Worm (Caenorhabditis elegans) whole organism, L4 larva: ENCODE data around the gene dpf-2.

Experiments used
- F37D6.2 ChIP-seq: sonication (generic microtip); optimal IDR thresholded peaks from 2 replicates; lab custom pipeline; 2016; ENCODE audit warnings: mild to moderate bottlenecking, missing genetic modification characterization, missing compliant biosample characterization
- F44E2.7 ChIP-seq: fragments of 200-800 bp; sonication (Bioruptor generic); IDR thresholded peaks from 2 replicates; pipeline ENCODE4 v2.1.2; 2022; ENCODE audit warnings: missing genetic modification characterization, missing compliant biosample characterization
- T20F7.1 ChIP-seq: fragments of 200-800 bp; sonication (Bioruptor generic); optimal IDR thresholded peaks from 2 replicates; lab custom pipeline; 2018; ENCODE audit warnings: mild to moderate bottlenecking, missing genetic modification characterization, missing compliant biosample characterization
- T26A8.4 ChIP-seq: fragments of 200-800 bp; sonication (Bioruptor generic); IDR thresholded peaks from 2 replicates; pipeline ENCODE4 v1.3.6; 2022; ENCODE audit warnings: missing genetic modification characterization, missing compliant biosample characterization
- Y75B8A.6 ChIP-seq: fragments of 200-800 bp; sonication (Bioruptor generic); IDR thresholded peaks from 2 replicates; pipeline ENCODE4 v1.3.6; 2022; ENCODE audit warnings: missing genetic modification reagents, missing genetic modification characterization, missing compliant biosample characterization
- ZK546.5 ChIP-seq, 2 experiments: sonication (generic microtip); optimal IDR thresholded peaks; 2 replicates each; lab custom pipeline; 2017; ENCODE audit warnings: missing biosample characterization in 2 of 2, missing genetic modification characterization in 2 of 2
- aha-1 ChIP-seq: fragments of 150-350 bp; peaks from one replicate; lab custom pipeline; 2014; ENCODE audit warnings: missing biosample characterization, missing genetic modification characterization
- ama-1 ChIP-seq: fragments of 150-350 bp; optimal IDR thresholded peaks from 2 replicates; lab custom pipeline; 2014; ENCODE audit warnings: inconsistent platforms, mixed read lengths
- ceh-32 ChIP-seq: sonication (generic microtip); optimal IDR thresholded peaks from 2 replicates; lab custom pipeline; 2016; ENCODE audit warnings: mild to moderate bottlenecking, missing genetic modification characterization, missing compliant biosample characterization; ENCODE audit not compliant: poor library complexity
- ces-1 ChIP-seq: fragments of 150-350 bp; sonication (generic microtip); optimal IDR thresholded peaks from 4 replicates; lab custom pipeline; 2014; ENCODE audit warnings: missing biosample characterization, missing genetic modification reagents, missing genetic modification characterization
- ctbp-1 ChIP-seq: fragments of 200-800 bp; sonication (Bioruptor generic); IDR thresholded peaks from 2 replicates; pipeline ENCODE4 v1.3.6; 2022; ENCODE audit warnings: missing genetic modification reagents, missing genetic modification characterization, missing compliant biosample characterization
- daf-16 ChIP-seq, 3 experiments: sonication (generic microtip); optimal IDR thresholded peaks; 2 replicates each; lab custom pipeline; 2016 to 2017; ENCODE audit warnings: missing genetic modification characterization in 3 of 3, missing genetic modification reagents in 3 of 3, mild to moderate bottlenecking in 2 of 3, missing compliant biosample characterization in 2 of 3, missing biosample characterization in 1 of 3, moderate library complexity in 1 of 3
- duxl-1 ChIP-seq: sonication (generic microtip); optimal IDR thresholded peaks from 2 replicates; lab custom pipeline; 2016; ENCODE audit warnings: mild to moderate bottlenecking, missing genetic modification characterization, moderate library complexity, missing compliant biosample characterization; ENCODE audit not compliant: poor library complexity
- egl-43 ChIP-seq: fragments of 200-800 bp; sonication (Bioruptor generic); IDR thresholded peaks from 2 replicates; pipeline ENCODE4 v1.3.6; 2022; ENCODE audit warnings: missing genetic modification reagents, missing genetic modification characterization, missing compliant biosample characterization
- gei-8 ChIP-seq: fragments of 200-800 bp; sonication (Bioruptor generic); optimal IDR thresholded peaks from 2 replicates; lab custom pipeline; 2018; ENCODE audit warnings: mild to moderate bottlenecking, missing genetic modification characterization, missing compliant biosample characterization
- hif-1 ChIP-seq, 2 experiments: sonication (generic microtip); optimal IDR thresholded peaks; 2 replicates each; lab custom pipeline; 2016 to 2017; ENCODE audit warnings: missing compliant biosample characterization in 2 of 2, missing genetic modification characterization in 2 of 2, missing genetic modification reagents in 2 of 2, missing genotype in 2 of 2, mild to moderate bottlenecking in 1 of 2
- hlh-11 ChIP-seq: fragments of 200-800 bp; sonication (Bioruptor generic); optimal IDR thresholded peaks from 2 replicates; lab custom pipeline; 2018; ENCODE audit warnings: mild to moderate bottlenecking, missing genetic modification characterization, missing compliant biosample characterization
- hlh-30 ChIP-seq: sonication (generic microtip); optimal IDR thresholded peaks from 2 replicates; lab custom pipeline; 2017; ENCODE audit warnings: antibody characterized with exemption, mild to moderate bottlenecking, missing genetic modification characterization, missing compliant biosample characterization; ENCODE audit not compliant: insufficient read depth
- lim-7 ChIP-seq: fragments of 200-800 bp; sonication (Bioruptor generic); IDR thresholded peaks from 2 replicates; pipeline ENCODE4 v1.3.6; 2022; ENCODE audit warnings: missing genetic modification characterization, missing compliant biosample characterization
- lin-15B ChIP-seq: fragments of 150-350 bp; sonication (generic microtip); optimal IDR thresholded peaks from 3 replicates; lab custom pipeline; 2014; ENCODE audit warnings: missing biosample characterization, missing genetic modification characterization
- lin-39 ChIP-seq: fragments of 150-350 bp; optimal IDR thresholded peaks from 2 replicates; lab custom pipeline; 2014; ENCODE audit warnings: missing biosample characterization, missing genetic modification reagents, missing genetic modification characterization
- lir-3 ChIP-seq: sonication (generic microtip); optimal IDR thresholded peaks from 2 replicates; lab custom pipeline; 2016; ENCODE audit warnings: mild to moderate bottlenecking, missing genetic modification characterization, missing compliant biosample characterization
- lsy-2 ChIP-seq, 2 experiments: fragments of 150-350 bp in 1 of 2; sonication (generic microtip) in 1 of 2; optimal IDR thresholded peaks; 2 replicates each; lab custom pipeline; 2014 to 2017; ENCODE audit warnings: missing biosample characterization in 2 of 2, missing genetic modification characterization in 2 of 2
- mdl-1 ChIP-seq, 2 experiments: fragments of 150-350 bp in 1 of 2; sonication (generic microtip) in 1 of 2; optimal IDR thresholded peaks; 2 replicates each; lab custom pipeline; 2014 to 2017; ENCODE audit warnings: missing biosample characterization in 2 of 2, missing genetic modification characterization in 2 of 2
- mdt-29 ChIP-seq: fragments of 200-800 bp; sonication (Bioruptor generic); IDR thresholded peaks from 2 replicates; pipeline ENCODE4 v1.3.6; 2022; ENCODE audit warnings: missing genetic modification reagents, missing genetic modification characterization, missing compliant biosample characterization
- mes-2 ChIP-seq: sonication (generic microtip); optimal IDR thresholded peaks from 2 replicates; lab custom pipeline; 2016; ENCODE audit warnings: missing genotype, mild to moderate bottlenecking, missing genetic modification characterization, missing compliant biosample characterization; ENCODE audit not compliant: poor library complexity, severe bottlenecking
- mxl-2 ChIP-seq: fragments of 200-800 bp; sonication (Bioruptor generic); conservative IDR thresholded peaks from 2 replicates; pipeline ENCODE4 v1.3.6; 2022; ENCODE audit warnings: missing genetic modification reagents, missing genetic modification characterization, missing compliant biosample characterization
- nhr-102 ChIP-seq: sonication (generic microtip); optimal IDR thresholded peaks from 2 replicates; lab custom pipeline; 2016; ENCODE audit warnings: mild to moderate bottlenecking, missing genetic modification characterization, moderate library complexity, missing compliant biosample characterization
- nhr-111 ChIP-seq: fragments of 200-800 bp; sonication (Bioruptor generic); optimal IDR thresholded peaks from 2 replicates; lab custom pipeline; 2018; ENCODE audit warnings: mild to moderate bottlenecking, missing genetic modification characterization, missing compliant biosample characterization
- nhr-237 ChIP-seq: sonication (generic microtip); optimal IDR thresholded peaks from 2 replicates; lab custom pipeline; 2017; ENCODE audit warnings: missing biosample characterization, missing genetic modification characterization
- nhr-25 ChIP-seq: sonication (generic microtip); optimal IDR thresholded peaks from 2 replicates; lab custom pipeline; 2017; ENCODE audit warnings: missing genetic modification characterization, mild to moderate bottlenecking, missing compliant biosample characterization, antibody characterized with exemption, moderate library complexity, borderline replicate concordance; ENCODE audit not compliant: insufficient read depth
- nhr-42 ChIP-seq: fragments of 200-800 bp; sonication (Bioruptor generic); IDR thresholded peaks from 2 replicates; pipeline ENCODE4 v1.3.6; 2022; ENCODE audit warnings: missing genetic modification characterization, missing compliant biosample characterization
- nhr-48 ChIP-seq: sonication (generic microtip); optimal IDR thresholded peaks from 2 replicates; lab custom pipeline; 2016; ENCODE audit warnings: mild to moderate bottlenecking, missing genetic modification characterization, missing compliant biosample characterization
- pqm-1 ChIP-seq: sonication (generic microtip); optimal IDR thresholded peaks from 2 replicates; lab custom pipeline; 2017; ENCODE audit warnings: missing biosample characterization, missing genetic modification characterization
- saeg-2 ChIP-seq: fragments of 200-800 bp; sonication (Bioruptor generic); IDR thresholded peaks from 2 replicates; pipeline ENCODE4 v1.3.6; 2022; ENCODE audit warnings: missing genetic modification reagents, missing genetic modification characterization, missing compliant biosample characterization
- sdz-12 ChIP-seq: fragments of 200-800 bp; sonication (Bioruptor generic); optimal IDR thresholded peaks from 2 replicates; lab custom pipeline; 2018; ENCODE audit warnings: mild to moderate bottlenecking, missing genetic modification characterization, missing compliant biosample characterization
- set-16 ChIP-seq: fragments of 200-800 bp; sonication (Bioruptor generic); IDR thresholded peaks from 2 replicates; pipeline ENCODE4 v1.3.6; 2022; ENCODE audit warnings: missing genetic modification reagents, missing genetic modification characterization, missing compliant biosample characterization
- snpc-1.2 ChIP-seq: fragments of 200-800 bp; sonication (Bioruptor generic); IDR thresholded peaks from 2 replicates; pipeline ENCODE4 v1.3.6; 2022; ENCODE audit warnings: missing genetic modification reagents, missing genetic modification characterization, missing compliant biosample characterization
- spr-1 ChIP-seq: sonication (generic microtip); optimal IDR thresholded peaks from 2 replicates; lab custom pipeline; 2016; ENCODE audit warnings: mild to moderate bottlenecking, missing genetic modification characterization, missing compliant biosample characterization
- tag-97 ChIP-seq: fragments of 200-800 bp; sonication (Bioruptor generic); IDR thresholded peaks from 2 replicates; pipeline ENCODE4 v1.3.6; 2022; ENCODE audit warnings: missing genetic modification characterization, missing compliant biosample characterization
- tra-1 ChIP-seq: fragments of 200-800 bp; sonication (Bioruptor generic); IDR thresholded peaks from 2 replicates; pipeline ENCODE4 v1.3.6; 2022; ENCODE audit warnings: missing genetic modification reagents, missing genetic modification characterization, missing compliant biosample characterization
- unc-62 ChIP-seq, 3 experiments: fragments of 150-350 bp in 1 of 3; sonication (generic microtip); optimal IDR thresholded peaks in 2 of 3; peaks in 1 of 3; 1 replicate in 1 of 3; 2 replicates in 2 of 3; lab custom pipeline; 2014 to 2017; ENCODE audit warnings: missing biosample characterization in 3 of 3, missing genetic modification characterization in 3 of 3, missing genetic modification reagents in 3 of 3, missing genotype in 1 of 3
- zag-1 ChIP-seq: fragments of 150-350 bp; optimal IDR thresholded peaks from 2 replicates; lab custom pipeline; 2014; ENCODE audit warnings: missing biosample characterization, missing genetic modification characterization
- zfp-3 ChIP-seq: fragments of 200-800 bp; sonication (Bioruptor generic); conservative IDR thresholded peaks from 2 replicates; pipeline ENCODE4 v1.3.6; 2022; ENCODE audit warnings: missing genetic modification reagents, missing genetic modification characterization, missing compliant biosample characterization
- ztf-11 ChIP-seq: fragments of 150-350 bp; optimal IDR thresholded peaks from 2 replicates; lab custom pipeline; 2014; ENCODE audit warnings: missing biosample characterization, missing genetic modification characterization

dpf-2 gene

ce11 chrX:14813398-14813797 lies 18.2 kb upstream of the dpf-2 start (continued):
- TF ChIP-seq mdl-1 (tag; optimal IDR thresholded peaks at IDR 0.05; lab: Kevin White, UChicago) (peak; percentile 71 to 84), ceh-32 (tag; lab: Kevin White, UChicago) (no peak), zag-1 (tag; lab: Kevin White, UChicago) (no peak), gei-8 (no peak), unc-62 (GFP tag; optimal IDR thresholded peaks at IDR 0.05 in 1 of 2; lab: Kevin White, UChicago) (peak in 1 of 2 experiments; percentile 86), unc-62 (tag; optimal IDR thresholded peaks at IDR 0.05; lab: Kevin White, UChicago) (no peak), lin-15B (tag; lab: Kevin White, UChicago) (no peak), mes-2 (tag; lab: Kevin White, UChicago) (peak; percentile 83), set-16 (no peak), lin-39 (tag; lab: Kevin White, UChicago) (no peak), ces-1 (GFP tag; lab: Kevin White, UChicago) (no peak), ctbp-1 (GFP tag; lab: Robert Waterston, UW) (no peak), ama-1 (lab: Kevin White, UChicago) (no peak), nhr-237 (no peak), T20F7.1 (GFP tag; lab: Kevin White, UChicago) (peak; percentile 77), tra-1 (GFP tag; lab: Robert Waterston, UW) (0 out of 2 replicates have a peak, but pooled peaks have one; percentile 12), ztf-11 (tag; lab: Kevin White, UChicago) (no peak)

DNA sequence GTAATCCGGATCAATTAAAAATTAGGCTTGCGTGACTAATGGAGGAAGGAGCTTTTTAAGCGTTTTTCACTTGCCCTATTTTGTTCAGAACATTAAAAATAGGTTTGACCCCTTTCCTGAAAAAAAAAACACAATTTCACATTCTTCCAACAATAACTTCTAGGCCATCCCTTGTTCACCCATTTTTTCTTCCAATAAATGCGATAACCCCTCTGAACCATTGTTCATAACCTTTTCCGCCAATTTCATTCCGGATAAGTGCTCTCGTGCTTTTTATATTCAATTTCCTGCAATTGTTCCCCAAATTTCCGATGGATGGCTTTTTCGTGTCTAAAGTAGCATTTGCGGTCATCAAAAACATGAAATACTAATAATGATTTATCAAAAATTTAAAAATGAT lies 16.2 kb upstream of the dpf-2 start:
- TF ChIP-seq mdl-1 (tag; optimal IDR thresholded peaks at IDR 0.05; lab: Kevin White, UChicago): no peak
- TF ChIP-seq daf-16 (GFP tag; optimal IDR thresholded peaks at IDR 0.05; lab: Kevin White, UChicago): no peak
- TF ChIP-seq daf-16 (tag; optimal IDR thresholded peaks at IDR 0.05; lab: Kevin White, UChicago): peak; percentile 16
- TF ChIP-seq saeg-2 (GFP tag; lab: Robert Waterston, UW): 0 out of 2 replicates have a peak, but pooled peaks have one; percentile 43
- 0 out of 2 replicates have a peak, but pooled peaks have one; percentile 23 for TF ChIP-seq tag-97
- TF ChIP-seq lir-3 (tag; lab: Kevin White, UChicago): peak; percentile 10
- TF ChIP-seq spr-1 (tag; lab: Kevin White, UChicago): peak; percentile 34
- TF ChIP-seq sdz-12: peak; percentile 35
- TF ChIP-seq aha-1 (tag; lab: Kevin White, UChicago): peak; percentile 50
- TF ChIP-seq egl-43 (GFP tag; lab: Robert Waterston, UW): peak; percentile 39; the same call in 1 of the 2 replicates
- no peak for TF ChIP-seq mdt-29 (GFP tag; lab: Robert Waterston, UW)
- no peak for TF ChIP-seq ctbp-1 (GFP tag; lab: Robert Waterston, UW)
- no peak for TF ChIP-seq ZK546.5 (tag; optimal IDR thresholded peaks at IDR 0.05; lab: Kevin White, UChicago)
- peak; percentile 60 for TF ChIP-seq nhr-102 (tag; lab: Kevin White, UChicago)
- 0 out of 2 replicates have a peak, but pooled peaks have one; percentile 26 for TF ChIP-seq F44E2.7 (GFP tag; lab: Robert Waterston, UW)
- no peak for TF ChIP-seq F37D6.2 (tag; lab: Kevin White, UChicago)
- no peak for TF ChIP-seq hif-1 (tag; optimal IDR thresholded peaks at IDR 0.05; lab: Kevin White, UChicago)
- TF ChIP-seq hlh-30 (tag; lab: Kevin White, UChicago): peak; percentile 29
- peak; percentile 61; the same call in 1 of the 2 replicates for TF ChIP-seq zfp-3 (GFP tag; lab: Robert Waterston, UW)
- TF ChIP-seq nhr-111 (GFP tag; lab: Kevin White, UChicago): no peak
- peak; percentile 64 for TF ChIP-seq Y75B8A.6
- no peak for TF ChIP-seq nhr-42 (GFP tag; lab: Robert Waterston, UW)
- TF ChIP-seq snpc-1.2 (GFP tag; lab: Robert Waterston, UW): no peak
- TF ChIP-seq duxl-1 (tag; lab: Kevin White, UChicago): no peak
- no peak for TF ChIP-seq pqm-1 (tag; lab: Kevin White, UChicago)
- no peak for TF ChIP-seq mxl-2 (GFP tag; lab: Robert Waterston, UW)
- TF ChIP-seq hlh-11 (tag; lab: Kevin White, UChicago): peak; percentile 7
- peak; percentile 11 for TF ChIP-seq nhr-25 (tag; lab: Kevin White, UChicago)
- peak in 1 of 2 experiments; percentile 15 for TF ChIP-seq lsy-2 (tag; optimal IDR thresholded peaks at IDR 0.05; lab: Kevin White, UChicago)
- peak in 1 of 2 experiments; percentile 39 for TF ChIP-seq unc-62 (GFP tag; optimal IDR thresholded peaks at IDR 0.05 in 1 of 2; lab: Kevin White, UChicago)
- no peak for TF ChIP-seq unc-62 (tag; optimal IDR thresholded peaks at IDR 0.05; lab: Kevin White, UChicago)
- no peak for TF ChIP-seq mes-2 (tag; lab: Kevin White, UChicago)
- TF ChIP-seq T26A8.4: peak; percentile 78
- TF ChIP-seq nhr-48 (tag; lab: Kevin White, UChicago): peak; percentile 19
- 0 out of 2 replicates have a peak, but pooled peaks have one; percentile 40 for TF ChIP-seq lim-7
